Worm (Caenorhabditis elegans) whole organism, midembryonic: ENCODE data around the gene kin-4.

Experiments
- T22C8.4 ChIP-seq: fragments of 200-800 bp; sonication (Bioruptor generic); IDR thresholded peaks from 2 replicates; pipeline ENCODE4 v1.3.6; 2022; ENCODE audit warnings: missing genetic modification characterization, missing compliant biosample characterization
- flt-1 ChIP-seq: fragments of 200-800 bp; sonication (Bioruptor generic); IDR thresholded peaks from 2 replicates; pipeline ENCODE4 v1.3.6; 2022; ENCODE audit warnings: missing genetic modification characterization, missing compliant biosample characterization
- klf-2 ChIP-seq: fragments of 200-800 bp; sonication (Bioruptor generic); conservative IDR thresholded peaks from 2 replicates; pipeline ENCODE4 v1.3.6; 2022; ENCODE audit warnings: missing genetic modification reagents, missing genetic modification characterization, missing compliant biosample characterization
- ref-1 ChIP-seq: fragments of 200-800 bp; sonication (Bioruptor generic); conservative IDR thresholded peaks from 2 replicates; pipeline ENCODE4 v1.3.6; 2022; ENCODE audit warnings: missing genetic modification reagents, missing genetic modification characterization, missing compliant biosample characterization

- peak; percentile 86 for TF ChIP-seq T22C8.4 (GFP tag; lab: Robert Waterston, UW)
- TF ChIP-seq flt-1 (GFP tag; lab: Robert Waterston, UW): peak; percentile 96
- peak; percentile 96 for TF ChIP-seq klf-2
- peak; percentile 91 for TF ChIP-seq ref-1 (GFP tag; lab: Robert Waterston, UW)
These were observed 48.5 kb downstream of the kin-4 start for ce11 chrIV:11474067-11474466.
